Worm (Caenorhabditis elegans) whole organism, L4/young adult: ENCODE measurements around the gene C33E10.1.

Experiments
- W03F9.2 ChIP-seq: fragments of 150-350 bp; optimal IDR thresholded peaks from 2 replicates; lab custom pipeline; 2014; ENCODE audit warnings: missing biosample characterization, missing genetic modification characterization
- dao-5 ChIP-seq: sonication (generic microtip); optimal IDR thresholded peaks from 2 replicates; lab custom pipeline; 2016; ENCODE audit warnings: missing genotype, missing genetic modification characterization, moderate library complexity, missing compliant biosample characterization
- him-1 ChIP-seq: sonication (generic microtip); optimal IDR thresholded peaks from 2 replicates; lab custom pipeline; 2016; ENCODE audit warnings: missing genotype, missing genetic modification reagents, missing genetic modification characterization, missing compliant biosample characterization

DNA sequence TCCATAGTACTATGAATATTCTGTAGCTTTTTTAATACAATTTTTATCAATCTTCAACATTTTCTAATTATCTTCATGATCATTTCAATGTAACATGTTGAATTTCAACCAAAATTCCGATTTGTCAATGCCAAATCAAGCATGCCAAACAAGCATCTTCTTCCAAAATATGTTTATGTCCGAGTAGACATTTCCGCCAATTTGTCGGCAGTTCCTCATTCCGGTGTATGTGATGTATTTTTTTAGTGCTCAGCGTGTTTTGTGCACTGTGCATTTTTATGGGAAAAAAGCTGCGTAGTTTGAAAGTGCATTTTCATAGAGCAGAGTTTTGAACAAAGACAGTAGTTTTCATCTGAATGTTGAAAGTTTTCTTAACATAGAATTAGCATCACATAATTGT, 44.4 kb downstream of the C33E10.1 start:
- no peak for TF ChIP-seq dao-5
- TF ChIP-seq him-1 (tag; lab: Kevin White, UChicago): no peak
- no peak for TF ChIP-seq W03F9.2 (tag; lab: Kevin White, UChicago)
